Worm (Caenorhabditis elegans): ENCODE results near the gene coh-1.

- TF ChIP-seq zag-1 (tag; optimal IDR thresholded peaks at IDR 0.05) (no peak), dve-1 (tag; optimal IDR thresholded peaks at IDR 0.05; ENCODE audit: insufficient read depth) (no peak), F26F4.8 (GFP tag; conservative IDR thresholded peaks at IDR 0.05) (no peak), hlh-11 (tag; optimal IDR thresholded peaks at IDR 0.05) (no peak), duxl-1 (tag; optimal IDR thresholded peaks at IDR 0.05; ENCODE audit: poor library complexity) (no peak), pha-4 (GFP tag; IDR thresholded peaks at IDR 0.05) (no peak), pha-4 (tag; optimal IDR thresholded peaks at IDR 0.05) (no peak)
Measured at ce11 chrX:7424813-7425212, 50.0 kb downstream of the coh-1 start, which contains the start of gene mnm-2.
